Worm (Caenorhabditis elegans): ENCODE results near the gene catp-5.

DNA sequence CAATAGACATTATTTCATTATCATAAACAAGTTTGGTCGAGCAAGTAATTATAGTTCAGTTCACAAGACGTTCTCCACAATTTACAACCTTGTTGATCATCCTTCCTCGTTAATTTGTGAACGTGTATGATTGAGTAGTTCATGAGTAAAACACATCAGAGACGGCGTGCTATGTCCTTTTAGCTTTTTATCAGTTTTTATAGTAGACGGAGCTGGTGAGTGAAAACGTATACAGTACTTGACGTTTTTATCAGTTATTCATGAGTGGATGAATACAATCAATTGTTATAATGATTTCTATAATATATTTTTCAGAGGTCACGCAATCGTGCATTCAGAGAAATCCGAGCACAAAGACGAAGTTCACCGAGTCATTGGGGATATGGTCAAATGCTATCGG lies 19.8 kb downstream of the catp-5 start:
- no peak for TF ChIP-seq nhr-237 (tag; optimal IDR thresholded peaks at IDR 0.05)
- no peak for TF ChIP-seq blmp-1 (tag; optimal IDR thresholded peaks at IDR 0.05)
- TF ChIP-seq lsy-2 (tag; optimal IDR thresholded peaks at IDR 0.05), result no peak
- no peak for TF ChIP-seq mep-1 (tag; optimal IDR thresholded peaks at IDR 0.05)
- no peak for TF ChIP-seq unc-62 (GFP tag; optimal IDR thresholded peaks at IDR 0.05)
- no peak for TF ChIP-seq zip-8 (tag; optimal IDR thresholded peaks at IDR 0.05)
- no peak for TF ChIP-seq mab-5 (tag; optimal IDR thresholded peaks at IDR 0.05)
- no peak for TF ChIP-seq hlh-1 (tag; optimal IDR thresholded peaks at IDR 0.05)
- no peak for TF ChIP-seq lin-13 (tag; optimal IDR thresholded peaks at IDR 0.05)
- no peak for TF ChIP-seq sptf-1 (tag; optimal IDR thresholded peaks at IDR 0.05)
